Fruit fly (Drosophila melanogaster) whole organism, embryonic: Measurements from ENCODE around the gene Duox.

ENCODE experiments used
- Asciz ChIP-seq: fragments of 200-800 bp; sonication (Bioruptor generic); optimal IDR thresholded peaks from 2 replicates; lab custom pipeline; 2017; ENCODE audit warnings: missing biosample characterization, mild to moderate bottlenecking, missing genetic modification characterization, missing genetic modification reagents
- Blimp-1 ChIP-seq: fragments of 200-800 bp; sonication (Bioruptor generic); optimal IDR thresholded peaks from 3 replicates; lab custom pipeline; 2018; ENCODE audit warnings: missing biosample characterization, missing genetic modification characterization, mild to moderate bottlenecking, moderate library complexity, missing genetic modification reagents
- Bteb2 ChIP-seq: fragments of 200-800 bp; sonication (Bioruptor generic); optimal IDR thresholded peaks from 2 replicates; lab custom pipeline; 2016; ENCODE audit warnings: missing biosample characterization, missing genetic modification characterization
- CG10543 ChIP-seq: fragments of 200-800 bp; sonication (Bioruptor generic); optimal IDR thresholded peaks from 3 replicates; lab custom pipeline; 2017; ENCODE audit warnings: missing biosample characterization, mild to moderate bottlenecking, missing genetic modification characterization, moderate library complexity
- CG10979 ChIP-seq: fragments of 200-800 bp; sonication (Bioruptor generic); optimal IDR thresholded peaks from 2 replicates; lab custom pipeline; 2018; ENCODE audit warnings: missing biosample characterization, mild to moderate bottlenecking, missing genetic modification characterization, moderate library complexity
- CG11398 ChIP-seq: fragments of 200-800 bp; sonication (Bioruptor generic); optimal IDR thresholded peaks from 2 replicates; lab custom pipeline; 2016; ENCODE audit warnings: missing biosample characterization, missing genetic modification characterization
- CG11504 ChIP-seq: fragments of 200-800 bp; sonication (Bioruptor generic); optimal IDR thresholded peaks from 3 replicates; lab custom pipeline; 2019; ENCODE audit warnings: missing biosample characterization, mild to moderate bottlenecking, missing genetic modification characterization, moderate library complexity
- CG1233 ChIP-seq: fragments of 200-800 bp; sonication (Bioruptor generic); optimal IDR thresholded peaks from 4 replicates; lab custom pipeline; 2018; ENCODE audit warnings: missing biosample characterization, mild to moderate bottlenecking, missing genetic modification characterization
- CG13287 ChIP-seq: fragments of 200-800 bp; sonication (Bioruptor generic); IDR thresholded peaks from 2 replicates; pipeline ENCODE4 v1.3.6; 2022; ENCODE audit warnings: missing biosample characterization, missing genetic modification characterization; ENCODE audit not compliant: partially characterized antibody
- CG14860 ChIP-seq: fragments of 200-800 bp; sonication (Bioruptor generic); IDR thresholded peaks from 3 replicates; pipeline ENCODE4 v1.3.6; 2022; ENCODE audit warnings: missing biosample characterization, missing genetic modification characterization; ENCODE audit not compliant: partially characterized antibody
- CG17359 ChIP-seq: fragments of 200-800 bp; sonication (Bioruptor generic); optimal IDR thresholded peaks from 3 replicates; lab custom pipeline; 2018; ENCODE audit warnings: missing biosample characterization, mild to moderate bottlenecking, missing genetic modification characterization, moderate library complexity
- CG17385 ChIP-seq: fragments of 200-800 bp; sonication (Bioruptor generic); optimal IDR thresholded peaks from 3 replicates; lab custom pipeline; 2018; ENCODE audit warnings: missing biosample characterization, mild to moderate bottlenecking, missing genetic modification characterization
- CG18262 ChIP-seq: fragments of 200-800 bp; optimal IDR thresholded peaks from 3 replicates; lab custom pipeline; 2019; ENCODE audit warnings: missing biosample characterization, mild to moderate bottlenecking, missing genetic modification characterization, moderate library complexity
- CG2199 ChIP-seq: fragments of 200-800 bp; sonication (Bioruptor generic); IDR thresholded peaks from 3 replicates; pipeline ENCODE4 v1.3.6; 2022; ENCODE audit warnings: missing biosample characterization, missing genetic modification characterization
- CG2889 ChIP-seq: fragments of 200-800 bp; sonication (Bioruptor generic); IDR thresholded peaks from 3 replicates; pipeline ENCODE4 v1.3.6; 2022; ENCODE audit warnings: missing biosample characterization, missing genetic modification characterization
- CG32532 ChIP-seq: fragments of 200-800 bp; sonication (Bioruptor generic); IDR thresholded peaks from 2 replicates; pipeline ENCODE4 v1.3.6; 2022; ENCODE audit warnings: missing biosample characterization, missing genetic modification characterization
- CG4404 ChIP-seq: fragments of 200-800 bp; sonication (Bioruptor generic); IDR thresholded peaks from 2 replicates; pipeline ENCODE4 v1.3.6; 2022; ENCODE audit warnings: missing biosample characterization, missing genetic modification characterization
- CG4424 ChIP-seq: fragments of 200-800 bp; sonication (Bioruptor generic); optimal IDR thresholded peaks from 3 replicates; lab custom pipeline; 2016; ENCODE audit warnings: missing biosample characterization, missing genetic modification characterization
- CG8388 ChIP-seq: fragments of 200-800 bp; sonication (Bioruptor generic); optimal IDR thresholded peaks from 2 replicates; lab custom pipeline; 2019; ENCODE audit warnings: missing biosample characterization, mild to moderate bottlenecking, missing genetic modification characterization, moderate library complexity
- CG8765 ChIP-seq: fragments of 200-800 bp; sonication (Bioruptor generic); IDR thresholded peaks from 2 replicates; pipeline ENCODE4 v1.3.6; 2022; ENCODE audit warnings: missing biosample characterization, missing genetic modification characterization
- CG9609 ChIP-seq: fragments of 200-800 bp; sonication (Bioruptor generic); optimal IDR thresholded peaks from 3 replicates; lab custom pipeline; 2016; ENCODE audit warnings: missing biosample characterization, missing genetic modification characterization
- CHES-1-like ChIP-seq: fragments of 200-800 bp; sonication (Bioruptor generic); optimal IDR thresholded peaks from 2 replicates; lab custom pipeline; 2016; ENCODE audit warnings: missing biosample characterization, missing genetic modification characterization
- D19A ChIP-seq: fragments of 200-800 bp; optimal IDR thresholded peaks from 3 replicates; lab custom pipeline; 2019; ENCODE audit warnings: missing biosample characterization, mild to moderate bottlenecking, missing genetic modification characterization, moderate library complexity
- Dll ChIP-seq: fragments of 200-800 bp; sonication (Bioruptor generic); IDR thresholded peaks from 4 replicates; pipeline ENCODE4 v1.3.6; 2022; ENCODE audit warnings: missing biosample characterization, missing genetic modification characterization; ENCODE audit not compliant: partially characterized antibody
- Drgx ChIP-seq: fragments of 200-800 bp; sonication (Bioruptor generic); IDR thresholded peaks from 2 replicates; pipeline ENCODE4 v1.3.6; 2022; ENCODE audit warnings: missing biosample characterization, missing genetic modification characterization
- Ets65A ChIP-seq: fragments of 200-800 bp; sonication (Bioruptor generic); peaks from one replicate; lab custom pipeline; 2016; ENCODE audit warnings: missing biosample characterization, missing genetic modification characterization
- HLH4C ChIP-seq: fragments of 200-800 bp; sonication (Bioruptor generic); IDR thresholded peaks from 3 replicates; pipeline ENCODE4 v1.3.6; 2022; ENCODE audit warnings: missing biosample characterization, missing genetic modification characterization; ENCODE audit not compliant: partially characterized antibody
- Lpt ChIP-seq: fragments of >200 bp; optimal IDR thresholded peaks from 2 replicates; lab custom pipeline; 2018; ENCODE audit warnings: missing biosample characterization, missing genetic modification characterization
- NfI ChIP-seq: fragments of 200-800 bp; sonication (Bioruptor generic); optimal IDR thresholded peaks from 3 replicates; lab custom pipeline; 2018; ENCODE audit warnings: missing biosample characterization, mild to moderate bottlenecking, missing genetic modification characterization, moderate library complexity
- Rfx ChIP-seq: fragments of 200-800 bp; sonication (Bioruptor generic); IDR thresholded peaks from 2 replicates; pipeline ENCODE4 v1.3.6; 2022; ENCODE audit warnings: missing biosample characterization, missing genetic modification characterization
- Vsx1 ChIP-seq: fragments of 200-800 bp; sonication (Bioruptor generic); optimal IDR thresholded peaks from 2 replicates; lab custom pipeline; 2017; ENCODE audit warnings: missing biosample characterization, mild to moderate bottlenecking, missing genetic modification characterization, missing genetic modification reagents
- ara ChIP-seq: fragments of 200-800 bp; sonication (Bioruptor generic); IDR thresholded peaks from 2 replicates; pipeline ENCODE4 v1.3.6; 2022; ENCODE audit warnings: missing biosample characterization, missing genetic modification characterization
- cato ChIP-seq: fragments of 200-800 bp; sonication (Bioruptor generic); optimal IDR thresholded peaks from 2 replicates; lab custom pipeline; 2016; ENCODE audit warnings: missing biosample characterization, missing genetic modification characterization, borderline replicate concordance
- esg ChIP-seq: fragments of 200-800 bp; sonication (Bioruptor generic); conservative IDR thresholded peaks from 2 replicates; pipeline ENCODE4 v1.3.6; 2022; ENCODE audit warnings: missing biosample characterization, missing genetic modification characterization
- fd102C ChIP-seq: fragments of 200-800 bp; sonication (Bioruptor generic); optimal IDR thresholded peaks from 2 replicates; lab custom pipeline; 2018; ENCODE audit warnings: missing biosample characterization, mild to moderate bottlenecking, missing genetic modification characterization, moderate library complexity
- klu ChIP-seq: fragments of 200-800 bp; sonication (Bioruptor generic); IDR thresholded peaks from 2 replicates; pipeline ENCODE4 v1.3.6; 2022; ENCODE audit warnings: missing biosample characterization, missing genetic modification characterization
- kni ChIP-seq: fragments of 200-800 bp; sonication (Bioruptor generic); optimal IDR thresholded peaks from 3 replicates; lab custom pipeline; 2017; ENCODE audit warnings: mild to moderate bottlenecking, missing biosample characterization, missing genetic modification reagents, missing genetic modification characterization
- mld ChIP-seq: fragments of 200-800 bp; sonication (Bioruptor generic); IDR thresholded peaks from 3 replicates; pipeline ENCODE4 v1.3.6; 2022; ENCODE audit warnings: missing biosample characterization, missing genetic modification characterization; ENCODE audit not compliant: partially characterized antibody
- nau ChIP-seq: fragments of 200-800 bp; sonication (Bioruptor generic); optimal IDR thresholded peaks from 3 replicates; lab custom pipeline; 2017; ENCODE audit warnings: missing biosample characterization, mild to moderate bottlenecking, missing genetic modification characterization, missing genetic modification reagents
- nerfin-2 ChIP-seq: fragments of 200-800 bp; sonication (Bioruptor generic); IDR thresholded peaks from 2 replicates; pipeline ENCODE4 v1.3.6; 2022; ENCODE audit warnings: missing biosample characterization, missing genetic modification characterization; ENCODE audit not compliant: partially characterized antibody
- nmo ChIP-seq: fragments of 200-800 bp; sonication (Bioruptor generic); optimal IDR thresholded peaks from 2 replicates; lab custom pipeline; 2018; ENCODE audit warnings: missing biosample characterization, mild to moderate bottlenecking, missing genetic modification characterization, moderate library complexity
- otp ChIP-seq: fragments of 200-800 bp; sonication (Bioruptor generic); IDR thresholded peaks from 3 replicates; pipeline ENCODE4, ENCODE4 v1.3.6; 2022; ENCODE audit warnings: missing biosample characterization, missing genetic modification characterization
- pho ChIP-seq: fragments of 200-800 bp; sonication (Bioruptor generic); optimal IDR thresholded peaks from 2 replicates; lab custom pipeline; 2016; ENCODE audit warnings: missing biosample characterization, missing genetic modification characterization
- pros ChIP-seq: fragments of 200-800 bp; sonication (Bioruptor generic); optimal IDR thresholded peaks from 3 replicates; lab custom pipeline; 2019; ENCODE audit warnings: missing biosample characterization, mild to moderate bottlenecking, missing genetic modification characterization, moderate library complexity
- salm ChIP-seq: fragments of 200-800 bp; sonication (Bioruptor generic); optimal IDR thresholded peaks from 2 replicates; lab custom pipeline; 2018; ENCODE audit warnings: missing biosample characterization, mild to moderate bottlenecking, missing genetic modification characterization
- sens ChIP-seq: fragments of 200-800 bp; sonication (Bioruptor generic); peaks from one replicate; lab custom pipeline; 2016; ENCODE audit warnings: missing biosample characterization, missing genetic modification characterization
- sima ChIP-seq: fragments of 200-800 bp; sonication (Bioruptor generic); optimal IDR thresholded peaks from 2 replicates; lab custom pipeline; 2016; ENCODE audit warnings: missing biosample characterization, missing genetic modification characterization
- tgo ChIP-seq: fragments of 200-800 bp; sonication (Bioruptor generic); IDR thresholded peaks from 3 replicates; pipeline ENCODE4 v1.3.6; 2022; ENCODE audit warnings: missing biosample characterization, missing genetic modification characterization
- twi ChIP-seq: fragments of 200-800 bp; optimal IDR thresholded peaks from 2 replicates; lab custom pipeline; 2019; ENCODE audit warnings: missing biosample characterization, mild to moderate bottlenecking, missing genetic modification characterization, moderate library complexity
- unc-4 ChIP-seq: fragments of 200-800 bp; sonication (Bioruptor generic); IDR thresholded peaks from 2 replicates; pipeline ENCODE4 v1.3.6; 2022; ENCODE audit warnings: missing biosample characterization, missing genetic modification characterization; ENCODE audit not compliant: partially characterized antibody
- usp ChIP-seq: fragments of >200 bp; optimal IDR thresholded peaks from 2 replicates; lab custom pipeline; 2017; ENCODE audit warnings: missing biosample characterization, missing genetic modification characterization
- yki ChIP-seq: fragments of >200 bp; optimal IDR thresholded peaks from 3 replicates; lab custom pipeline; 2018

Duox gene

DNA sequence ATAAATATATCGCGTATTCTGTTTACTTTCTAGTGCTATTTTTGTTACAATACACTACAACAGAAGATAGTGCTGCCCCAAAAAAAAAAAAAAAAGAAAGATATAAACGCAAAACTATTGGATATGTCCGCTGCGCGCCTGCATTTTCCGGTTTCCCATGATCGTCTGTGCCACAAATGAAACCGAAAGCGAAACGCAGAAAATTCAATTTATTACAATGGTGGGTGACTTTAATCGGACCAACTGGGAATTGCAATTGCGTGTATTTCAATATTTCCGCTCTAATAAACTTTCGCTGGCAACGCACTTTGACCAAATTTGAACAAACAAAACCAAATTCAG, 32.5 kb upstream of the Duox start:
- TF ChIP-seq Drgx (no peak), Ets65A (GFP tag; lab: Kevin White, UChicago) (no peak), otp (GFP tag; lab: Robert Waterston, UW) (peak; percentile 1; the same call in 1 of the 3 replicates), CG11398 (GFP tag; lab: Kevin White, UChicago) (peak; percentile 5), Blimp-1 (peak; percentile 90), HLH4C (GFP tag; lab: Robert Waterston, UW) (no peak), sens (peak; percentile 68), CG17359 (tag; lab: Kevin White, UChicago) (no peak), salm (tag; lab: Kevin White, UChicago) (no peak), nau (no peak), usp (no peak), CG2889 (GFP tag; lab: Robert Waterston, UW) (no peak), CHES-1-like (no peak), CG32532 (GFP tag; lab: Robert Waterston, UW) (no peak), Lpt (GFP tag; lab: Kevin White, UChicago) (no peak), CG2199 (GFP tag; lab: Robert Waterston, UW) (0 out of 3 replicates have a peak, but pooled peaks have one; percentile 36), Bteb2 (GFP tag; lab: Kevin White, UChicago) (no peak), sima (no peak), CG8388 (GFP tag; lab: Kevin White, UChicago) (no peak), Asciz (GFP tag; lab: Kevin White, UChicago) (no peak), CG10543 (no peak), nerfin-2 (GFP tag; lab: Robert Waterston, UW) (no peak), unc-4 (GFP tag; lab: Robert Waterston, UW) (peak; percentile 12; the same call in 1 of the 2 replicates), tgo (GFP tag; lab: Robert Waterston, UW) (no peak), Rfx (GFP tag; lab: Robert Waterston, UW) (no peak), Dll (0 out of 4 replicates have a peak, but pooled peaks have one; percentile 9), D19A (tag; lab: Kevin White, UChicago) (no peak), CG14860 (GFP tag; lab: Robert Waterston, UW) (no peak), CG11504 (no peak), Vsx1 (GFP tag; lab: Kevin White, UChicago) (no peak), cato (GFP tag; lab: Kevin White, UChicago) (no peak), CG10979 (tag; lab: Kevin White, UChicago) (no peak), pho (GFP tag; lab: Kevin White, UChicago) (no peak), kni (no peak), CG9609 (GFP tag; lab: Kevin White, UChicago) (no peak), CG4424 (no peak)

DNA sequence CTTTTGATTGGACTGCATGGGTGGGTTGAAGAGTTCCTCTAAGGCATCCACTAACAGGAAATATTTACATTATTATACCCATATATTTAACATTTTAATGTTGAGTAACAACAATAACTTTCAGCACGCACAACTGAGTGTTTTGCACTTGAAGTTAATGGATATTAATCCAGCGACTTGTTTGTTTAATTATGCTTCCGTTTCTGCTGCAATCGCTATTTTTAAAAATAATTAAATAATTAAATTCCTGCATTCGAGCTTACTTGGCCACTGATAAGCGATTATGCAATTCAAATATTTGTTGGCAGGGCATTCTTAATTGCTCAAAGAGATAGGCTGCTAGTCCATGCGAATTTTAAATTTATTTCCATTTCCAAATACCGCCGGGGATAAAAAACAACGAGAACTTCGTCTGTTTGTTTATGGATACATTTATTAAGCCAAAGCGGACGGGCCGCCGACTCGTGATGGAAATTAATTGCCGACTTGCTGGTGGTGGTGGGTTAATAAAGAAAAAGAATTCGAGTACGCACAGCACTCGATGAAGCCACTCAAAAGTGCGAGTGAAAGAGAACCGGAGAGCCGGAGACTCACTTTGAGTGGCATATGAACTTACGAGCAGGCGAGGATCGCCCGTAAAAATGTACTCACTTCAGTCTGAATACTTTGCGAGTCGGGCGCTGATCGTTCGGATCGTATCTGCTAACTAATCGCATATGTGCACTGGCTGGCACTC, 32.0 kb upstream of the Duox start:
- TF ChIP-seq CG1233 (GFP tag; lab: Kevin White, UChicago) (no peak), CG4404 (GFP tag; lab: Robert Waterston, UW) (no peak), klu (GFP tag; lab: Robert Waterston, UW) (no peak), CG8765 (GFP tag; lab: Robert Waterston, UW) (no peak), CG17385 (GFP tag; lab: Kevin White, UChicago) (peak; percentile 3), NfI (GFP tag; lab: Kevin White, UChicago) (peak; percentile 1), ara (no peak), mld (GFP tag; lab: Robert Waterston, UW) (peak; percentile 62; the same call in 1 of the 3 replicates), D19A (tag; lab: Kevin White, UChicago) (peak; percentile 38), pros (GFP tag; lab: Kevin White, UChicago) (peak; percentile 39), yki (no peak), CG13287 (GFP tag; lab: Robert Waterston, UW) (peak; percentile 64), twi (tag; lab: Kevin White, UChicago) (peak; percentile 52), esg (GFP tag; lab: Robert Waterston, UW) (no peak), fd102C (GFP tag; lab: Kevin White, UChicago) (no peak), CG18262 (tag; lab: Kevin White, UChicago) (peak; percentile 40), nmo (peak; percentile 6)
